Worm (Caenorhabditis elegans) whole organism, midembryonic: ENCODE measurements around the gene comt-5.

Source experiments
- T22C8.4 ChIP-seq: fragments of 200-800 bp; sonication (Bioruptor generic); IDR thresholded peaks from 2 replicates; pipeline ENCODE4 v1.3.6; 2022; ENCODE audit warnings: missing genetic modification characterization, missing compliant biosample characterization
- cog-1 ChIP-seq: sonication (generic microtip); optimal IDR thresholded peaks from 2 replicates; lab custom pipeline; 2016; ENCODE audit warnings: missing genetic modification characterization, missing compliant biosample characterization
- flt-1 ChIP-seq: fragments of 200-800 bp; sonication (Bioruptor generic); IDR thresholded peaks from 2 replicates; pipeline ENCODE4 v1.3.6; 2022; ENCODE audit warnings: missing genetic modification characterization, missing compliant biosample characterization
- klf-2 ChIP-seq: fragments of 200-800 bp; sonication (Bioruptor generic); conservative IDR thresholded peaks from 2 replicates; pipeline ENCODE4 v1.3.6; 2022; ENCODE audit warnings: missing genetic modification reagents, missing genetic modification characterization, missing compliant biosample characterization
- med-1 ChIP-seq: sonication (generic microtip); optimal IDR thresholded peaks from 2 replicates; lab custom pipeline; 2017; ENCODE audit warnings: missing genetic modification characterization, mild to moderate bottlenecking, missing compliant biosample characterization, antibody characterized with exemption, missing genetic modification reagents; ENCODE audit not compliant: insufficient read depth
- ref-1 ChIP-seq: fragments of 200-800 bp; sonication (Bioruptor generic); conservative IDR thresholded peaks from 2 replicates; pipeline ENCODE4 v1.3.6; 2022; ENCODE audit warnings: missing genetic modification reagents, missing genetic modification characterization, missing compliant biosample characterization
- tab-1 ChIP-seq: fragments of 200-800 bp; sonication (Bioruptor generic); IDR thresholded peaks from 2 replicates; pipeline ENCODE4 v1.3.6; 2022; ENCODE audit warnings: missing genetic modification characterization, missing compliant biosample characterization
- ztf-23 ChIP-seq: fragments of 200-800 bp; sonication (Bioruptor generic); IDR thresholded peaks from 2 replicates; pipeline ENCODE4 v1.3.6; 2022; ENCODE audit warnings: missing genetic modification reagents, missing genetic modification characterization, missing compliant biosample characterization
- ztf-29 ChIP-seq: fragments of 200-800 bp; sonication (Bioruptor generic); IDR thresholded peaks from 2 replicates; pipeline ENCODE4 v1.3.6; 2022; ENCODE audit warnings: missing genetic modification reagents, missing genetic modification characterization, missing compliant biosample characterization

- TF ChIP-seq ref-1 (GFP tag; lab: Robert Waterston, UW) (no peak), tab-1 (GFP tag; lab: Robert Waterston, UW) (no peak), klf-2 (no peak), ztf-23 (GFP tag; lab: Robert Waterston, UW) (no peak), cog-1 (tag; lab: Kevin White, UChicago) (no peak), ztf-29 (GFP tag; lab: Robert Waterston, UW) (no peak), flt-1 (GFP tag; lab: Robert Waterston, UW) (no peak), T22C8.4 (GFP tag; lab: Robert Waterston, UW) (no peak), med-1 (GFP tag; lab: Kevin White, UChicago) (no peak)
Observed at ce11 chrV:2030661-2031060, 22.7 kb downstream of the comt-5 start.
